Worm (Caenorhabditis elegans): Measurements from ENCODE around the gene F26G1.11.
A peak's percentile ranks its signal among the peaks of the same experiment; 100 is the strongest.

F26G1.11 gene

ce11 chrII:4772441-4772840 lies 4.5 kb upstream of the F26G1.11 start:
- TF ChIP-seq dao-5 (tag; optimal IDR thresholded peaks at IDR 0.05) (no peak), W03F9.2 (tag; optimal IDR thresholded peaks at IDR 0.05) (no peak), him-1 (tag; optimal IDR thresholded peaks at IDR 0.05) (no peak)

DNA sequence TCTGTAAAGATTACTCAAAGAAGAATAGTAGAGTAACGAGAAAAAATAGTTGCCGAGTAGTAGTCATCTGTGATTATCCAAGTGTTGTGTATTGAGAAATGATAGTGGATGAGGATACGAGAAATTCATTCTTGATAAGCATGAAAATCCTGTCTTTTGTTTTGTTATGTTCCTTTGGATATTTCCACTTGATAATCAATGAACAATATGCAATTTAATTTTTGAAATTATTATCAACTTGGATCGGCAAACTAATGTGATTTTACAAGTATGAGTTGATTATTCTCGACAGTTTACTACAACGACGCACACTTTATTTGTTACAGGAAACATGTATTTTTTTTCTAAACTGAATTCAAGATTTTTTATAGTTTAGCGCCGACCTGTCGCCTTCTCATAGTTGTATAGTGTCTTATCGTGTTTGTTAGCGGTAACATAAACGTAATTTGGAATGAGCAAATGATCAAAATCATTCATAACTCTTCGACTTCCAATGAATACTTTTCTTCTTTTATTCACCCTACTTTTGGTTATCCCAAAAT lies 3.0 kb upstream of the F26G1.11 start, which contains the start of the genes F26G1.9 and F26G1.10:
F26G1.9 (minus strand) TSS at position 101 of the 542 bp plus-strand sequence.
F26G1.10 (plus strand) TSS at position 492 of the 542 bp plus-strand sequence.
- TF ChIP-seq dao-5 (tag; optimal IDR thresholded peaks at IDR 0.05) = no peak
- TF ChIP-seq W03F9.2 (tag; optimal IDR thresholded peaks at IDR 0.05) = no peak
- TF ChIP-seq him-1 (tag; optimal IDR thresholded peaks at IDR 0.05) = no peak

DNA sequence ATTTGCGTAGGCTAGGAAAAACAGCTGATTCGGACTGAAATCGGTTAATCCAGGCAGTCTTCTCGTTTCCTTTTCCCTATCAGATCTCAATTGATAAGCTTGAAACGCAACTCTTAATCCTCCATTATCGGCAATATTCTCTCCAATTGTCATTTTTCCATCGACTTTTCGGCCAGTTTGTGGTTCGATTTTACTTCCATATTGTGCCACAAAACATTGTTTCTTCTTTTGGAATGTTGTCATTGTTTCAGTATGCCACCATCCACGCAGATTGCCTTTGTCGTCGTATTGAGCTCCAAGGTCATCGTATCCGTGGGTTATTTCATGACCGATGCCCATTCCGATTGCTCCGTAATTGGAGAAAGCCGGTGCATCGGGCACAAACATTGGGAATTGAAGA lies 1.1 kb upstream of the F26G1.11 start:
- TF ChIP-seq him-1 (tag; optimal IDR thresholded peaks at IDR 0.05) (no peak), dao-5 (tag; optimal IDR thresholded peaks at IDR 0.05) (no peak), W03F9.2 (tag; optimal IDR thresholded peaks at IDR 0.05) (no peak)

DNA sequence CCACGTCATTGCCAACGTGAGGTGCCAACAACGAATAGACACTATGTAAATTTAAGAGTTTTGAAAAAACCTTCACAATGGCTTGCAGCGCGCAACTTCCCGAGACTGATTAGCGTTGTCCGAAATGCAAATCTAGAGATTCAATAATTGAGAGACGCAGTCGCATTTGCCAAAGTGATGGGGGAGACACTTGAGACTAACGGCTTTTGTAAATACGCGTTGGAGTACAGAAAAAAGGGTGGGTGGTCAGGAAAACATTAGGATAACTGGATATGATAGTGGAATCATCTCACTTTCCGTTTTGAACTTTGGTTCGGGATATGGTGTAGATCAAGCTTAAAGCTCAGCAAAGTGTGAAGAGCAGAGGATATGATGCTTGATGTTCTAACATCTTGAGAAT lies 2.8 kb downstream of the F26G1.11 start:
- TF ChIP-seq dao-5 (tag; optimal IDR thresholded peaks at IDR 0.05) = no peak
- TF ChIP-seq him-1 (tag; optimal IDR thresholded peaks at IDR 0.05) = no peak
- TF ChIP-seq W03F9.2 (tag; optimal IDR thresholded peaks at IDR 0.05) = no peak

ce11 chrII:4784436-4784835 lies 7.5 kb downstream of the F26G1.11 start, which contains the start of gene nep-12:
Gene nep-12, minus strand, starts transcription at chrII:4784536.
- TF ChIP-seq dao-5 (tag; optimal IDR thresholded peaks at IDR 0.05) (no peak), him-1 (tag; optimal IDR thresholded peaks at IDR 0.05) (no peak), W03F9.2 (tag; optimal IDR thresholded peaks at IDR 0.05) (no peak)

ce11 chrII:4786181-4786580 lies 9.2 kb downstream of the F26G1.11 start, which contains the start of gene msp-3:
Gene msp-3, minus strand, starts transcription at chrII:4786281.
- no peak for TF ChIP-seq W03F9.2 (tag; optimal IDR thresholded peaks at IDR 0.05)
- TF ChIP-seq him-1 (tag; optimal IDR thresholded peaks at IDR 0.05) = no peak
- no peak for TF ChIP-seq dao-5 (tag; optimal IDR thresholded peaks at IDR 0.05)

- no peak for TF ChIP-seq W03F9.2 (tag; optimal IDR thresholded peaks at IDR 0.05)
- TF ChIP-seq dao-5 (tag; optimal IDR thresholded peaks at IDR 0.05) = no peak
- no peak for TF ChIP-seq him-1 (tag; optimal IDR thresholded peaks at IDR 0.05)
These were observed 13.0 kb downstream of the F26G1.11 start, which contains the start of gene F26G1.15 for ce11 chrII:4789835-4790343. Gene F26G1.15, plus strand, starts transcription at chrII:4790293.

DNA sequence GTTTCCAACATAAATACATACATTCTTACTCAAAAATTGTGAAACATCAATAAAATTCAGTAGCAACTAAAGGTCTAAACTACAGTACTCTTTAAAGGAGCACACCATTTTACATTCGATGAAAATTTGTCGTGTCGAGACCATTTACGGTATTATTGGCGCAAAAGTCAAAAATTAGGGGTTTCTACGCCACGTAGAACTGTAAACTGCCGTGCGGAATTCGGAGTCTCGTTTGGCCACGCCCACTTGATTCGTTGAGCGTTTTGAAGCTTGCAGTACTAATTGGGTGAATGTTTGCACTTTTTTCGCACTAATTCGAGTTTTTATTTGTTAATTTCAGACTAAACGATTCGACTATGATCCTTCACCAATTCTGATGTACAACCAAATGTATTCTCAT lies 13.8 kb downstream of the F26G1.11 start:
- TF ChIP-seq dao-5 (tag; optimal IDR thresholded peaks at IDR 0.05) (no peak), him-1 (tag; optimal IDR thresholded peaks at IDR 0.05) (no peak), W03F9.2 (tag; optimal IDR thresholded peaks at IDR 0.05) (no peak)

ce11 chrII:4791272-4791671 lies 14.3 kb downstream of the F26G1.11 start, which contains the start of gene F26G1.1:
Gene F26G1.1, plus strand, starts transcription at chrII:4791618.
- TF ChIP-seq dao-5 (tag; optimal IDR thresholded peaks at IDR 0.05) (no peak), him-1 (tag; optimal IDR thresholded peaks at IDR 0.05) (peak; percentile 3), W03F9.2 (tag; optimal IDR thresholded peaks at IDR 0.05) (peak; percentile 22)

ce11 chrII:4793320-4793719 lies 16.4 kb downstream of the F26G1.11 start:
- no peak for TF ChIP-seq him-1 (tag; optimal IDR thresholded peaks at IDR 0.05)
- no peak for TF ChIP-seq W03F9.2 (tag; optimal IDR thresholded peaks at IDR 0.05)

DNA sequence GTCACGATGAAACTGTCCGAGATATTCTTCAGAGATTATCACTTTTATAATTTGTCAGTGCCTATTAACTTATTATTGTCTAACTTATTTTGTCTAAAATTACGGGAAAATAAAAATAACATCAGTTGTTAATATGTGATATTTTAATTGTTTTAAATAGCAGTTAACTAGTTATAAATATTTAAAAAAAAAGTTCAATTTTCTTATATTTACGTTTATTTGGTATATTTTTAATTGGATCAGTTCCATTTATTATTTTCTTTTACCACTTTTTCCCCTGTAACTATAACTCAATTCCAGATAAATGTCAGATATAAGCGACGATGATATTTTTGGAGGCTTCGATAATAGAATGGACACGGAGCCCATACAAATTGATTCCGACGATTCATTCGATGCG lies 18.5 kb downstream of the F26G1.11 start, which contains the start of gene C33F10.4:
C33F10.4 (plus strand) TSS at position 301 of the 400 bp plus-strand sequence.
- no peak for TF ChIP-seq W03F9.2 (tag; optimal IDR thresholded peaks at IDR 0.05)
- no peak for TF ChIP-seq him-1 (tag; optimal IDR thresholded peaks at IDR 0.05)
- no peak for TF ChIP-seq dao-5 (tag; optimal IDR thresholded peaks at IDR 0.05)

- TF ChIP-seq him-1 (tag; optimal IDR thresholded peaks at IDR 0.05) (no peak), W03F9.2 (tag; optimal IDR thresholded peaks at IDR 0.05) (no peak), dao-5 (tag; optimal IDR thresholded peaks at IDR 0.05) (no peak)
These were observed 20.1 kb downstream of the F26G1.11 start, which contains the start of gene C33F10.14 for ce11 chrII:4797071-4797470. Gene C33F10.14, plus strand, starts transcription at chrII:4797371.

ce11 chrII:4800524-4800923 lies 23.6 kb downstream of the F26G1.11 start:
- TF ChIP-seq him-1 (tag; optimal IDR thresholded peaks at IDR 0.05) (no peak), dao-5 (tag; optimal IDR thresholded peaks at IDR 0.05) (no peak), W03F9.2 (tag; optimal IDR thresholded peaks at IDR 0.05) (no peak)

DNA sequence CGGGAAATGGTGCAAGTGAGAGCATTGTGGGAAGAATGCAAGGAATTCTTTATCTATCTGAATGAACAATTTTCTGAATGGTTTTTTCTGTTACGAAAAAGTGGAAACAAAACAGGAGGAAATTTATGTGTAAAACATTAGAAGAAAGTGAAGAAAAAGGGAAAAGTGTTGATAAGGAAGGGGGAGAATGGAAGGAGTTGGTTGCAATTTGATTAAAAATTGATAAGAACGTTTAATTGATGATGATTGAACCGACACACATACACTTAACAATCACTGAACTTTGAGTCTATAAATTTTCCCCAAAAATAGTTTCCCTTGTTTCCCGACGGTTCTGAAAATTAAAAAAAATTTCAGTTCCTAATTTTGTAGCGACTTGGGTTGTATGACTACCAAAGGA lies 26.0 kb downstream of the F26G1.11 start:
- no peak for TF ChIP-seq W03F9.2 (tag; optimal IDR thresholded peaks at IDR 0.05)
- no peak for TF ChIP-seq him-1 (tag; optimal IDR thresholded peaks at IDR 0.05)
- no peak for TF ChIP-seq dao-5 (tag; optimal IDR thresholded peaks at IDR 0.05)

- TF ChIP-seq dao-5 (tag; optimal IDR thresholded peaks at IDR 0.05) (no peak), W03F9.2 (tag; optimal IDR thresholded peaks at IDR 0.05) (no peak), him-1 (tag; optimal IDR thresholded peaks at IDR 0.05) (no peak)
These were observed 28.9 kb downstream of the F26G1.11 start for ce11 chrII:4805799-4806198.

Data from whole organism, L4/young adult.